Worm (Caenorhabditis elegans) whole organism, early embryonic: Measurements from ENCODE around the gene nhr-138.

Source experiments
- B0310.2 ChIP-seq: sonication (generic microtip); optimal IDR thresholded peaks from 2 replicates; lab custom pipeline; 2016; ENCODE audit warnings: mild to moderate bottlenecking, missing genetic modification characterization, missing compliant biosample characterization
- F13C5.2 ChIP-seq: sonication (generic microtip); optimal IDR thresholded peaks from 2 replicates; lab custom pipeline; 2017; ENCODE audit warnings: mild to moderate bottlenecking, missing genetic modification characterization, inconsistent platforms, missing compliant biosample characterization
- aly-1 ChIP-seq: sonication (generic microtip); optimal IDR thresholded peaks from 2 replicates; lab custom pipeline; 2016; ENCODE audit warnings: missing genetic modification characterization, missing compliant biosample characterization
- ama-1 ChIP-seq: fragments of 150-350 bp; optimal IDR thresholded peaks from 2 replicates; lab custom pipeline; 2014
- ceh-13 ChIP-seq: fragments of 200-800 bp; sonication (Bioruptor generic); optimal IDR thresholded peaks from 2 replicates; lab custom pipeline; 2018; ENCODE audit warnings: mild to moderate bottlenecking, missing genetic modification characterization, missing compliant biosample characterization
- ceh-36 ChIP-seq: sonication (generic microtip); optimal IDR thresholded peaks from 2 replicates; lab custom pipeline; 2016; ENCODE audit warnings: missing genetic modification characterization, inconsistent platforms, missing compliant biosample characterization
- ets-7 ChIP-seq: sonication (generic microtip); optimal IDR thresholded peaks from 2 replicates; lab custom pipeline; 2016; ENCODE audit warnings: missing genotype, missing genetic modification characterization, missing compliant biosample characterization
- flt-1 ChIP-seq: fragments of 200-800 bp; sonication (Bioruptor generic); IDR thresholded peaks from 2 replicates; pipeline ENCODE4 v1.3.6; 2022; ENCODE audit warnings: missing genetic modification characterization, missing compliant biosample characterization
- hmbx-1 ChIP-seq: sonication (generic microtip); optimal IDR thresholded peaks from 2 replicates; lab custom pipeline; 2016; ENCODE audit warnings: mild to moderate bottlenecking, missing genetic modification characterization, missing compliant biosample characterization
- hmg-4 ChIP-seq: fragments of 200-800 bp; sonication (Bioruptor generic); optimal IDR thresholded peaks from 2 replicates; lab custom pipeline; 2018; ENCODE audit warnings: mild to moderate bottlenecking, missing genetic modification characterization, missing compliant biosample characterization
- hnd-1 ChIP-seq: sonication (generic microtip); optimal IDR thresholded peaks from 2 replicates; lab custom pipeline; 2016; ENCODE audit warnings: missing genetic modification characterization, missing compliant biosample characterization
- pes-1 ChIP-seq: fragments of 200-800 bp; sonication (Bioruptor generic); IDR thresholded peaks from 2 replicates; pipeline ENCODE4 v1.3.6; 2022; ENCODE audit warnings: missing genetic modification reagents, missing genetic modification characterization, missing compliant biosample characterization
- scrt-1 ChIP-seq: fragments of 200-800 bp; sonication (Bioruptor generic); IDR thresholded peaks from 2 replicates; pipeline ENCODE4 v1.3.6; 2022; ENCODE audit warnings: missing genetic modification characterization, missing compliant biosample characterization
- sea-1 ChIP-seq: fragments of 200-800 bp; sonication (Bioruptor generic); conservative IDR thresholded peaks from 2 replicates; pipeline ENCODE4 v1.3.6; 2022; ENCODE audit warnings: missing genetic modification characterization, missing compliant biosample characterization
- tbx-11 ChIP-seq: fragments of 200-800 bp; sonication (Bioruptor generic); IDR thresholded peaks from 2 replicates; pipeline ENCODE4 v1.3.6; 2022; ENCODE audit warnings: missing genetic modification characterization, missing compliant biosample characterization
- tbx-37 ChIP-seq: fragments of 200-800 bp; sonication (Bioruptor generic); conservative IDR thresholded peaks from 2 replicates; pipeline ENCODE4 v1.3.6; 2022; ENCODE audit warnings: missing genetic modification reagents, missing genetic modification characterization, missing compliant biosample characterization
- tra-4 ChIP-seq: sonication (generic microtip); optimal IDR thresholded peaks from 2 replicates; lab custom pipeline; 2017; ENCODE audit warnings: missing genetic modification characterization, missing compliant biosample characterization

The nhr-138 gene

ce11 chrIV:9717844-9718243, 7.2 kb upstream of the nhr-138 start:
- no peak for TF ChIP-seq pes-1 (GFP tag; lab: Robert Waterston, UW)
- no peak for TF ChIP-seq ceh-36
- no peak for TF ChIP-seq aly-1 (tag; lab: Kevin White, UChicago)
- TF ChIP-seq hnd-1 (tag; lab: Kevin White, UChicago): no peak

ce11 chrIV:9718396-9718795, 6.7 kb upstream of the nhr-138 start:
- TF ChIP-seq hmg-4 (GFP tag; lab: Kevin White, UChicago) (no peak), hmbx-1 (no peak), ceh-36 (no peak), tbx-37 (GFP tag; lab: Robert Waterston, UW) (no peak), hnd-1 (tag; lab: Kevin White, UChicago) (no peak), sea-1 (GFP tag; lab: Robert Waterston, UW) (no peak), flt-1 (GFP tag; lab: Robert Waterston, UW) (no peak), ama-1 (no peak), B0310.2 (no peak), F13C5.2 (tag; lab: Kevin White, UChicago) (no peak), aly-1 (tag; lab: Kevin White, UChicago) (no peak), scrt-1 (GFP tag; lab: Robert Waterston, UW) (no peak), ets-7 (tag; lab: Kevin White, UChicago) (no peak), tbx-11 (GFP tag; lab: Robert Waterston, UW) (no peak), ceh-13 (GFP tag; lab: Kevin White, UChicago) (no peak), pes-1 (GFP tag; lab: Robert Waterston, UW) (no peak), tra-4 (no peak)

- TF ChIP-seq tra-4: no peak
Observed at ce11 chrIV:9723185-9723584, 1.9 kb upstream of the nhr-138 start.

- TF ChIP-seq ets-7 (tag; lab: Kevin White, UChicago) (no peak), tbx-37 (GFP tag; lab: Robert Waterston, UW) (no peak), F13C5.2 (tag; lab: Kevin White, UChicago) (no peak), hnd-1 (tag; lab: Kevin White, UChicago) (no peak)
Observed at ce11 chrIV:9725468-9725985, 476 bp downstream of the nhr-138 start.

ce11 chrIV:9727217-9727616, 2.2 kb downstream of the nhr-138 start:
- no peak for TF ChIP-seq F13C5.2 (tag; lab: Kevin White, UChicago)
- no peak for TF ChIP-seq tbx-37 (GFP tag; lab: Robert Waterston, UW)
- TF ChIP-seq hmbx-1: no peak
- TF ChIP-seq flt-1 (GFP tag; lab: Robert Waterston, UW): no peak
- TF ChIP-seq tbx-11 (GFP tag; lab: Robert Waterston, UW): no peak
- no peak for TF ChIP-seq hmg-4 (GFP tag; lab: Kevin White, UChicago)
- TF ChIP-seq ets-7 (tag; lab: Kevin White, UChicago): no peak
- no peak for TF ChIP-seq ama-1
- TF ChIP-seq tra-4: no peak
- TF ChIP-seq scrt-1 (GFP tag; lab: Robert Waterston, UW): no peak
- TF ChIP-seq B0310.2: no peak
- TF ChIP-seq ceh-36: no peak
- TF ChIP-seq pes-1 (GFP tag; lab: Robert Waterston, UW): no peak
- no peak for TF ChIP-seq sea-1 (GFP tag; lab: Robert Waterston, UW)
- no peak for TF ChIP-seq aly-1 (tag; lab: Kevin White, UChicago)

ce11 chrIV:9728376-9728775, 3.3 kb downstream of the nhr-138 start, which contains the start of gene nhr-100:
TSS of gene nhr-100 (plus strand) at chrIV:9728676.
- no peak for TF ChIP-seq pes-1 (GFP tag; lab: Robert Waterston, UW)
- TF ChIP-seq hmbx-1: no peak
- TF ChIP-seq tra-4: no peak
- TF ChIP-seq scrt-1 (GFP tag; lab: Robert Waterston, UW): no peak
- no peak for TF ChIP-seq F13C5.2 (tag; lab: Kevin White, UChicago)
- TF ChIP-seq ama-1: no peak
- no peak for TF ChIP-seq aly-1 (tag; lab: Kevin White, UChicago)
- no peak for TF ChIP-seq tbx-11 (GFP tag; lab: Robert Waterston, UW)
- TF ChIP-seq hnd-1 (tag; lab: Kevin White, UChicago): no peak
- TF ChIP-seq hmg-4 (GFP tag; lab: Kevin White, UChicago): no peak
- no peak for TF ChIP-seq flt-1 (GFP tag; lab: Robert Waterston, UW)

ce11 chrIV:9733904-9734303, 8.9 kb downstream of the nhr-138 start:
- TF ChIP-seq scrt-1 (GFP tag; lab: Robert Waterston, UW): no peak
- no peak for TF ChIP-seq F13C5.2 (tag; lab: Kevin White, UChicago)
- no peak for TF ChIP-seq hmg-4 (GFP tag; lab: Kevin White, UChicago)
- no peak for TF ChIP-seq ets-7 (tag; lab: Kevin White, UChicago)

ce11 chrIV:9734861-9735260, 9.8 kb downstream of the nhr-138 start:
- TF ChIP-seq flt-1 (GFP tag; lab: Robert Waterston, UW) (no peak), hmbx-1 (no peak), ets-7 (tag; lab: Kevin White, UChicago) (no peak), scrt-1 (GFP tag; lab: Robert Waterston, UW) (no peak), hnd-1 (tag; lab: Kevin White, UChicago) (no peak), pes-1 (GFP tag; lab: Robert Waterston, UW) (no peak), aly-1 (tag; lab: Kevin White, UChicago) (no peak), tra-4 (no peak), tbx-11 (GFP tag; lab: Robert Waterston, UW) (no peak), B0310.2 (no peak), tbx-37 (GFP tag; lab: Robert Waterston, UW) (no peak), sea-1 (GFP tag; lab: Robert Waterston, UW) (no peak), ama-1 (no peak), ceh-36 (no peak)
